Fruit fly (Drosophila melanogaster): ENCODE measurements around the gene TfIIA-S-2.

Gene TfIIA-S-2

DNA sequence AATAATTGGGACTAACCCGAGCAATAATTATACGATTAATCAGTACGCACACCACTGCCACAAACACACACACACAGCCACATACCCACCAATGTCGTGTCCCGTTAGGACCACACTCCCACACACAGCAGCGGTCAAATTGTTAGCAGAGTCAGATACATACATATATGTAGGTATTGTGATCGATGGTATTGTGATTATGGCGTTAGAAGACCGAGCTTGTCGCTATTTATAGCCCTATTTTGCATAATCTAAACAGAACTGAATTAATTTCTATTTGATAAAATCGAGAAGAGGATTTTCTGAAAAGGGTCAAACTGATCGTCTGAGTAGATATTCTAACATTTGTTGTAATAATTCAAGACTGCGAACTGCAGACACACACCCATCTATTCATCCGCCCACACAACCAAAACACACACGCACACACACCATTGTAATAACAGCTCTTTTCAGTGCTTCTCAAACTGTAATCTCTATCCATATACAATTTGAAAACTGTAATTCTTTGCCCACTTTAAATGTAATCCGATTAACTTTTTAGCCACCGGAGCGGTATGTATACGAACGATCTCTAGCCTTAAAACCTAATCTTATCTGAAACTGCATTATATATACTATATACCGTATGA is 30.1 kb upstream of the TfIIA-S-2 start (continued):
- TF ChIP-seq pros (GFP tag; optimal IDR thresholded peaks at IDR 0.05) = no peak
- TF ChIP-seq chn (GFP tag; optimal IDR thresholded peaks at IDR 0.05) = peak; percentile 1
- TF ChIP-seq ranshi (GFP tag; IDR thresholded peaks at IDR 0.05) = no peak
- TF ChIP-seq CG6272 (GFP tag; IDR thresholded peaks at IDR 0.05) = no peak

DNA sequence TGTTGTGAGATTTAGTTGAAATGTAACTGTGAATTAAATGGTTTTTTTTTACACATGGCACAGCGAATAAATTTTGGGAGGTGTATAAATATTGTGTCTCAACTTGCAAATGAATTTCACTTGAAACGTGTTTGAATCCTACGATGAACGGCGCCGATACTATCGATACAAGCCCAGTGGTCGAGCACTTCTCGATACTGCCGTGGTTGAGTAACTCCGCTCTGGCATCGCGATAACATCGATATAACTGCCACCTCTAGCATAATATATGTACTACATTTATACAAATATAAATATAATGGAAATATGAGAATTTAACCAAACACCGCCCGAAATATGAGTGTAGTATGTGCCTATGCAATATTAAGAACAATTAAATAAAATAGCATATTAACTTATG is 21.6 kb upstream of the TfIIA-S-2 start:
- TF ChIP-seq pan (optimal IDR thresholded peaks at IDR 0.05) (no peak), pan (GFP tag; optimal IDR thresholded peaks at IDR 0.05 in 1 of 2, IDR thresholded peaks at IDR 0.05 in 1 of 2) (peak in 1 of 2 experiments; percentile 26), Dip2 (GFP tag; IDR thresholded peaks at IDR 0.05) (no peak), Dfd (GFP tag; optimal IDR thresholded peaks at IDR 0.05) (no peak), Fer3 (tag; optimal IDR thresholded peaks at IDR 0.05) (no peak), phol (tag; optimal IDR thresholded peaks at IDR 0.05) (peak; percentile 24), tin (GFP tag; optimal IDR thresholded peaks at IDR 0.05) (peak; percentile 18), Antp (GFP tag; optimal IDR thresholded peaks at IDR 0.05) (peak; percentile 9), danr (GFP tag; IDR thresholded peaks at IDR 0.05) (no peak), chinmo (GFP tag; IDR thresholded peaks at IDR 0.05; ENCODE audit: partially characterized antibody) (peak; percentile 99), CG4707 (GFP tag; optimal IDR thresholded peaks at IDR 0.05) (no peak), BEAF-32 (GFP tag; optimal IDR thresholded peaks at IDR 0.05) (peak; percentile 96), wek (GFP tag; optimal IDR thresholded peaks at IDR 0.05) (no peak), CG10462 (GFP tag; optimal IDR thresholded peaks at IDR 0.05) (no peak), CG2129 (GFP tag; IDR thresholded peaks at IDR 0.05; ENCODE audit: partially characterized antibody) (peak; percentile 97), nom (GFP tag; optimal IDR thresholded peaks at IDR 0.05) (no peak), CG14965 (GFP tag; optimal IDR thresholded peaks at IDR 0.05; ENCODE audit: borderline replicate concordance) (no peak), CG4820 (GFP tag; optimal IDR thresholded peaks at IDR 0.05) (no peak), prd (optimal IDR thresholded peaks at IDR 0.05) (no peak), prd (GFP tag; IDR thresholded peaks at IDR 0.05) (peak; percentile 53; the same call in 2 of the 3 replicates), gt (GFP tag; IDR thresholded peaks at IDR 0.05) (no peak), CG1603 (tag; optimal IDR thresholded peaks at IDR 0.05) (peak; percentile 76), CG15514 (GFP tag; optimal IDR thresholded peaks at IDR 0.05) (peak; percentile 51), gfzf (GFP tag; optimal IDR thresholded peaks at IDR 0.05) (peak; percentile 42), Lim3 (GFP tag; IDR thresholded peaks at IDR 0.05) (no peak), CG13287 (GFP tag; IDR thresholded peaks at IDR 0.05; ENCODE audit: partially characterized antibody) (peak; percentile 98), Fer2 (tag; optimal IDR thresholded peaks at IDR 0.05) (no peak), CG8281 (tag; optimal IDR thresholded peaks at IDR 0.05) (no peak), hkb (optimal IDR thresholded peaks at IDR 0.05) (no peak), hkb (GFP tag; IDR thresholded peaks at IDR 0.05) (no peak), Sox102F (GFP tag; optimal IDR thresholded peaks at IDR 0.05) (no peak), ATbp (GFP tag; optimal IDR thresholded peaks at IDR 0.05) (no peak), dati (GFP tag; IDR thresholded peaks at IDR 0.05) (no peak), Hey (tag; optimal IDR thresholded peaks at IDR 0.05) (no peak), lilli (GFP tag; optimal IDR thresholded peaks at IDR 0.05) (peak; percentile 41), vnd (GFP tag; IDR thresholded peaks at IDR 0.05; ENCODE audit: partially characterized antibody) (peak; percentile 97), crol (GFP tag; IDR thresholded peaks at IDR 0.05) (no peak), Oaz (GFP tag; IDR thresholded peaks at IDR 0.05) (no peak), sna (GFP tag; IDR thresholded peaks at IDR 0.05; ENCODE audit: partially characterized antibody) (peak; percentile 94), HmgD (GFP tag; optimal IDR thresholded peaks at IDR 0.05) (peak; percentile 24), cas (GFP tag; IDR thresholded peaks at IDR 0.05) (no peak), NFAT (GFP tag; IDR thresholded peaks at IDR 0.05) (peak; percentile 63; the same call in 1 of the 2 replicates), slbo (GFP tag; IDR thresholded peaks at IDR 0.05) (peak; percentile 72), CG31388 (GFP tag; optimal IDR thresholded peaks at IDR 0.05) (no peak), CG13424 (tag; optimal IDR thresholded peaks at IDR 0.05) (peak; percentile 8)

Data from whole organism, embryonic.